Worm (Caenorhabditis elegans): ENCODE results near the gene gst-24.
A peak's percentile ranks its signal among the peaks of the same experiment; 100 is the strongest.
"Not testable (repeated sequence)": the region's sequence is repeated elsewhere in the genome, so short reads cannot be mapped to it uniquely, and the experiment has no call there.

The gst-24 gene

ce11 chrII:13611186-13611585 is at the start of gene gst-24:
Gene gst-24, minus strand, starts transcription at chrII:13611366.
- TF ChIP-seq pag-3 (tag; optimal IDR thresholded peaks at IDR 0.05; ENCODE audit: borderline replicate concordance) = no peak
- no peak for TF ChIP-seq che-1 (tag; optimal IDR thresholded peaks at IDR 0.05)
- no peak for TF ChIP-seq fax-1 (tag; optimal IDR thresholded peaks at IDR 0.05)
- TF ChIP-seq ceh-9 (tag; optimal IDR thresholded peaks at IDR 0.05) = no peak
- no peak for TF ChIP-seq T23F11.4 (GFP tag; optimal IDR thresholded peaks at IDR 0.05)
- no peak for TF ChIP-seq nhr-11 (tag; optimal IDR thresholded peaks at IDR 0.05)
- TF ChIP-seq ets-4 (tag; optimal IDR thresholded peaks at IDR 0.05) = no peak
- no peak for TF ChIP-seq ref-2 (tag; optimal IDR thresholded peaks at IDR 0.05)

ce11 chrII:13654723-13655122 is 43.6 kb upstream of the gst-24 start, which contains the start of gene C31C9.9:
Gene C31C9.9, plus strand, starts transcription at chrII:13655023.
- TF ChIP-seq ets-4, pat-9, Y22D7AL.16 (tag; optimal IDR thresholded peaks at IDR 0.05): not testable (repeated sequence)

DNA sequence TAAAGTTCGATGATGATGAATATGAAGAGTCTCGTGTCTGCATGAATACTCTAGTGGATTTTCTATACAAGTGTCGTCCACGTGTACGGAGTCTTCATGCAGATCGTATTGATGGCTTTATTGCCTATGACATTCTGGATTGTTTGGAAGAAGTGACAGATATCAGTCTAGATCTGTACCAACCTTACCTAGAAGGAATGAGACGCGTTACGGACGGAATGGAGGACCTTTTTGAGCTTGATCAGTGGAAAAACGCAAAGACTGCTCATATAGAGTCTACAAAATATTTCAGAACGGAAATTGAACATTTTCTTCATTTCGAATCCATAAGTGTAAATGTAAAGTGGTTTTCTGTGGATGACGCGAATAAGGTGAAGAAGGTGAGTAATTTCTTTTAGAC is 37.1 kb upstream of the gst-24 start, which contains the start of gene fbxa-169:
Gene fbxa-169, plus strand, starts transcription at position 301 of the 400 bp plus-strand sequence.
- no peak for TF ChIP-seq ceh-45 (GFP tag; IDR thresholded peaks at IDR 0.05)
- no peak for TF ChIP-seq npax-4 (tag; optimal IDR thresholded peaks at IDR 0.05)
- TF ChIP-seq ceh-22 (tag; optimal IDR thresholded peaks at IDR 0.05) = no peak
- TF ChIP-seq dmd-4 (tag; optimal IDR thresholded peaks at IDR 0.05; ENCODE audit: borderline replicate concordance) = no peak
- TF ChIP-seq rnt-1 (tag; optimal IDR thresholded peaks at IDR 0.05) = no peak
- TF ChIP-seq hlh-13 (GFP tag; optimal IDR thresholded peaks at IDR 0.05) = no peak
- TF ChIP-seq unc-42 (tag; optimal IDR thresholded peaks at IDR 0.05) = no peak
- TF ChIP-seq pat-9 (tag; optimal IDR thresholded peaks at IDR 0.05) = no peak
- no peak for TF ChIP-seq hlh-6 (tag; optimal IDR thresholded peaks at IDR 0.05)
- no peak for TF ChIP-seq tbx-7 (tag; optimal IDR thresholded peaks at IDR 0.05)
- no peak for TF ChIP-seq ceh-31 (tag; optimal IDR thresholded peaks at IDR 0.05)
- no peak for TF ChIP-seq lim-6 (tag; optimal IDR thresholded peaks at IDR 0.05)
- TF ChIP-seq K02D7.2 (tag; optimal IDR thresholded peaks at IDR 0.05) = no peak
- TF ChIP-seq nfya-1 (tag; optimal IDR thresholded peaks at IDR 0.05) = no peak
- TF ChIP-seq unc-86 (tag; optimal IDR thresholded peaks at IDR 0.05) = no peak
- TF ChIP-seq eyg-1 (tag; optimal IDR thresholded peaks at IDR 0.05) = no peak
- TF ChIP-seq unc-3 (GFP tag; conservative IDR thresholded peaks at IDR 0.05) = no peak
- TF ChIP-seq unc-3 (tag; optimal IDR thresholded peaks at IDR 0.05) = no peak
- no peak for TF ChIP-seq fkh-6 (tag; optimal IDR thresholded peaks at IDR 0.05)

DNA sequence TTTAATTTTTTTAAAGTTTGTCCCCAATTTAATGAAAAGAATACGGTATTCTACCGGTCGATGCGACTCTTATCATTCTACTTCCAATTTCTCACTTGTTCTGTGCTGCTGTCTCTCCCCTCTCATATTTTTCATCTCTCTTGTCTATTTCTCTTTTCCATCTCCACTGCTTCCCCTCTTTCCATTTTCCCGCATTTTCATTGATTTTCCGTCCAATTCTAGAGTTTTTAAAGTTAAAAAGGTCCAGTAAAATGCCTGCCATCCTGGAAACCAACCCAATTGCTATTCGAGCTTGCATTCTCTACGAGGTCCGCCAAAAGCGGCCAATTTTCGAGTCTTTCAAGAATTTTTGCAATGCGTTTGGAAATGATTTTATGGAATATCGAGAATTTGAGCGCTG is 30.1 kb upstream of the gst-24 start, which contains the start of gene fbxa-167:
Gene fbxa-167, plus strand, starts transcription at position 179 of the 400 bp plus-strand sequence.
- TF ChIP-seq unc-86 (tag; optimal IDR thresholded peaks at IDR 0.05) (no peak), ceh-14 (tag; optimal IDR thresholded peaks at IDR 0.05) (no peak), ceh-31 (tag; optimal IDR thresholded peaks at IDR 0.05) (peak; percentile 13), ets-4 (tag; optimal IDR thresholded peaks at IDR 0.05) (no peak), unc-42 (tag; optimal IDR thresholded peaks at IDR 0.05) (no peak), elt-2 (tag; optimal IDR thresholded peaks at IDR 0.05) (peak; percentile 14), ceh-2 (tag; optimal IDR thresholded peaks at IDR 0.05) (no peak), ceh-48 (tag; optimal IDR thresholded peaks at IDR 0.05) (peak; percentile 75)

- TF ChIP-seq syd-9 (tag; optimal IDR thresholded peaks at IDR 0.05) (no peak), hlh-30 (tag; optimal IDR thresholded peaks at IDR 0.05; ENCODE audit: insufficient read depth) (peak; percentile 12)
Observed at ce11 chrII:13640210-13640609, 29.0 kb upstream of the gst-24 start.
